Fruit fly (Drosophila melanogaster): ENCODE results near the gene Caf1-180.

Caf1-180 gene

DNA sequence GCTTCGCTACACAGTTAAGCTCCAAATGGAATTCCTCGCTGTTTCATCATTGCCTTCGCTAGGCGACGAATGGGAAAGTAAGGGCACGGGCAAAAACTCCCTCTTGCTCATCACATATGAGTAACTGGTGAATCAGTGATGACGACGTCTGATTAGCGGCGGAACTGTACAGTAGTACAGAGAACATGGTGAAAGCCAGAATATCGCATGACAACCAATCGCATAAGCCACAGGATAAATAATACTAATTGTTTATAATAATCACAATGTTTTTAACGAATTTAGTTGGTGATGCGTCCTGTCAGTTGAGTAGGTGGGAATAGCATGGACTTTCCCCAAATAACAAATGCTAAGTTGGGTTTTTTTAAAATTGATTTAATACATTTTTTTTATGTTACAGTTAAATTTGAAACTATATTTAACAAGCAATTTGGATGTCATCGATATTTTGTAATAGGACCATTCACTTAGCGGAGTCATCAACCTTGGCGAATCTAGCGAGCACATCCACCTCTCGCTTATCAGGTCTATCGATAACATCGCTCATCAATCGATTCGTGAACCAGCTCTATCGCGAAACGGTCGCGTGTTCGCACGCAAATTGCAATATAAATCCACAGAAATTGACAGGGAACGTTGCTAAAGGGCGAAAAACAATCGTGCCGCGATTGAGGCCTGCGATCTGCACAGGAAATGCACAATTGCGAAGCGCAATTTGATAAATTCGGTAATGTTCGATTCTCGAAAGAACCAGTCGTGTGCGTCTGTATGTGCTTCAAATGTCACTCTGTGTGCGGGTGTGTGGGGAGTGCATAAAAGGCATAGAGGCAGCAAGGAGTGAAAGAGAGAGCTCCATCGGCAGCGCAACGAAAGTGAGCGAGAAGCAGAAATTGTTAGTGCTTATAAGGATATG lies 45.8 kb downstream of the Caf1-180 start, which contains the start of the genes CG12112 and Trf4-1 (continued):
- TF ChIP-seq Hr39 (GFP tag; optimal IDR thresholded peaks at IDR 0.05), result peak; percentile 32
- TF ChIP-seq esn (GFP tag; optimal IDR thresholded peaks at IDR 0.05), result peak; percentile 55
- peak; percentile 59 for TF ChIP-seq lz (GFP tag; optimal IDR thresholded peaks at IDR 0.05)
- peak; percentile 52 for TF ChIP-seq Smox (GFP tag; optimal IDR thresholded peaks at IDR 0.05)
- peak; percentile 6 for TF ChIP-seq Sox102F (GFP tag; optimal IDR thresholded peaks at IDR 0.05)
- TF ChIP-seq acj6 (GFP tag; optimal IDR thresholded peaks at IDR 0.05), result peak; percentile 37
- peak; percentile 57 for TF ChIP-seq CG6163 (GFP tag; IDR thresholded peaks at IDR 0.05)
- TF ChIP-seq fd85E (GFP tag; optimal IDR thresholded peaks at IDR 0.05), result no peak
- TF ChIP-seq Eip93F (GFP tag; optimal IDR thresholded peaks at IDR 0.05), result peak; percentile 3
- peak; percentile 27 for TF ChIP-seq topi (GFP tag; optimal IDR thresholded peaks at IDR 0.05)
- no peak for TF ChIP-seq CG4318 (GFP tag; optimal IDR thresholded peaks at IDR 0.05)
- no peak for TF ChIP-seq CG7368 (GFP tag; optimal IDR thresholded peaks at IDR 0.05)
- no peak for TF ChIP-seq CG11902 (GFP tag; optimal IDR thresholded peaks at IDR 0.05)

DNA sequence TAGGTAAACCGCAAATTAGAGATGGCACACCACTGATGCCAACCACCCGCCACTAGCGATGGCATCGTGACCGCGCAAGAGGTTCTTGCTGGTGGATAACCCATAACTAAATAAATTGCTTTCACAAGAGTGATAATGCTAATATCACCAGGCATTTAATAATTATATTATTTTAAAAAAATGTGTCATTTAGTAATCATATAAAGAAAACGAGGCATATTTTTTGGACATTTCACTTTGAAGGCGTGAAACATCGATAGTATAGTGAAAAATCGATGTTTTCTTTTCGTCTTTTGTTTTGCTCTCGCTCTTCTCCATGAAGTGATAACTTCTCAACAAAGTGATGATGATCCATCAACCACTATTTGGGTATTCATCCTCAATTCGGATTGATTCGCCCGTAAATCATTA lies 47.3 kb downstream of the Caf1-180 start, which contains the start of gene IntS4:
Gene IntS4 (minus strand): TSS at position 20 of the 411 bp plus-strand sequence.
- TF ChIP-seq Blimp-1 (GFP tag; optimal IDR thresholded peaks at IDR 0.05), result peak; percentile 1
- peak; percentile 58 for TF ChIP-seq acj6 (GFP tag; optimal IDR thresholded peaks at IDR 0.05)
- peak in 1 of 2 experiments; percentile 3 for TF ChIP-seq ss (GFP tag; optimal IDR thresholded peaks at IDR 0.05)
- TF ChIP-seq CG9139 (GFP tag; optimal IDR thresholded peaks at IDR 0.05), result no peak
- peak; percentile 70 for TF ChIP-seq achi (GFP tag; optimal IDR thresholded peaks at IDR 0.05)
- TF ChIP-seq Sox15 (GFP tag; optimal IDR thresholded peaks at IDR 0.05), result peak; percentile 25
- peak; percentile 32; the same call in 1 of the 2 replicates for TF ChIP-seq Gug (GFP tag; IDR thresholded peaks at IDR 0.05)
- TF ChIP-seq CG31627 (GFP tag; optimal IDR thresholded peaks at IDR 0.05), result peak; percentile 56
- TF ChIP-seq CG6808 (GFP tag; optimal IDR thresholded peaks at IDR 0.05), result no peak
- peak; percentile 71 for TF ChIP-seq CG1621 (tag; optimal IDR thresholded peaks at IDR 0.05)
- peak; percentile 10 for TF ChIP-seq CG8632 (GFP tag; optimal IDR thresholded peaks at IDR 0.05)
- TF ChIP-seq Eip93F (GFP tag; optimal IDR thresholded peaks at IDR 0.05), result peak; percentile 69
- TF ChIP-seq lz (GFP tag; optimal IDR thresholded peaks at IDR 0.05), result peak; percentile 67
- TF ChIP-seq CG3032 (tag; optimal IDR thresholded peaks at IDR 0.05), result peak; percentile 53
- TF ChIP-seq CG11762 (GFP tag; optimal IDR thresholded peaks at IDR 0.05; ENCODE audit: insufficient read depth), result no peak
- TF ChIP-seq fkh (GFP tag; optimal IDR thresholded peaks at IDR 0.05), result no peak
- peak; percentile 50 for TF ChIP-seq Ets96B (tag; optimal IDR thresholded peaks at IDR 0.05)
- peak; percentile 29 for TF ChIP-seq CG6792 (GFP tag; optimal IDR thresholded peaks at IDR 0.05)
- TF ChIP-seq CG8319 (GFP tag; optimal IDR thresholded peaks at IDR 0.05), result peak; percentile 17
- TF ChIP-seq cyc (GFP tag; optimal IDR thresholded peaks at IDR 0.05), result peak; percentile 55
- TF ChIP-seq fd59A (GFP tag; optimal IDR thresholded peaks at IDR 0.05), result peak; percentile 4
- TF ChIP-seq Sox14 (GFP tag; optimal IDR thresholded peaks at IDR 0.05), result peak; percentile 47
- TF ChIP-seq dac (GFP tag; optimal IDR thresholded peaks at IDR 0.05), result peak; percentile 13
- no peak for TF ChIP-seq fd85E (GFP tag; optimal IDR thresholded peaks at IDR 0.05)
- TF ChIP-seq CG11294 (GFP tag; IDR thresholded peaks at IDR 0.05), result no peak
- TF ChIP-seq topi (GFP tag; optimal IDR thresholded peaks at IDR 0.05), result peak; percentile 54
- peak; percentile 65 for TF ChIP-seq Sox102F (GFP tag; optimal IDR thresholded peaks at IDR 0.05)
- no peak for TF ChIP-seq CG6276 (GFP tag; optimal IDR thresholded peaks at IDR 0.05)
- peak; percentile 76 for TF ChIP-seq CG10631 (GFP tag; optimal IDR thresholded peaks at IDR 0.05)
- no peak for TF ChIP-seq CG10669 (GFP tag; optimal IDR thresholded peaks at IDR 0.05)
- TF ChIP-seq spab (GFP tag; optimal IDR thresholded peaks at IDR 0.05), result no peak
- TF ChIP-seq dsx (GFP tag; optimal IDR thresholded peaks at IDR 0.05; ENCODE audit: poor library complexity, severe bottlenecking), result peak; percentile 56
- peak; percentile 63 for TF ChIP-seq Met (GFP tag; optimal IDR thresholded peaks at IDR 0.05)
- 0 out of 2 replicates have a peak, but pooled peaks have one; percentile 43 for TF ChIP-seq CG15336 (GFP tag; IDR thresholded peaks at IDR 0.05)
- TF ChIP-seq svp (GFP tag), result peak; percentile 83
- peak; percentile 74 for TF ChIP-seq esn (GFP tag; optimal IDR thresholded peaks at IDR 0.05)
- TF ChIP-seq CG6163 (GFP tag; IDR thresholded peaks at IDR 0.05), result no peak; the same call in 2 of the 3 replicates
- TF ChIP-seq Eip78C (GFP tag), result peak; percentile 84
- peak; percentile 40 for TF ChIP-seq Ets21C (GFP tag; optimal IDR thresholded peaks at IDR 0.05)
- peak; percentile 33 for TF ChIP-seq CG11902 (GFP tag; optimal IDR thresholded peaks at IDR 0.05)
- peak; percentile 56 for TF ChIP-seq CG34406 (GFP tag; optimal IDR thresholded peaks at IDR 0.05)
- TF ChIP-seq CG7368 (GFP tag; optimal IDR thresholded peaks at IDR 0.05), result no peak

Measured in whole organism, prepupa.